Worm (Caenorhabditis elegans): Measurements from ENCODE around the gene Y9C9A.13.

The Y9C9A.13 gene

DNA sequence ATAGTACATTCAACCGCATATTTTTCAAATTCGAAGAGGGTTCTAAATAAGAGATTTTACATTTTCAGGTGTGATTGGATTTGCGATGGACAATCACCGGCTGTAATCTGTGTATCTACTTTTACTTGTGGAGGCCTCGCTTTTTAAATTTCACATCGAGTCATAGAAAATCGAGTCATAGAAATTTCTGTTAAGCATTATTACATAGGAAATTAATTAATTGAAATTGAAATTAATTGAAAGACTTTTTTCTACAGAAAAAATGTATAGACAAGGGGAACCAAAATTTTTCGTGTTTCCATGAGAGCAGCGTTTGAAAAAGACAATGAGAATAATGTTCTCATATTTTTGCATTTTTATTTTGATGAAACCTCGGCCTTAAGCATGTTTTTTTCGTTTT is 14.4 kb upstream of the Y9C9A.13 start, which contains the start of gene clec-176:
clec-176 (plus strand) TSS at position 301 of the 400 bp plus-strand sequence.
- TF ChIP-seq unc-39 (tag; optimal IDR thresholded peaks at IDR 0.05) (no peak), lin-13 (tag; optimal IDR thresholded peaks at IDR 0.05) (no peak), ztf-11 (tag; optimal IDR thresholded peaks at IDR 0.05) (no peak), ceh-43 (GFP tag; optimal IDR thresholded peaks at IDR 0.05) (no peak), bed-3 (GFP tag; optimal IDR thresholded peaks at IDR 0.05) (no peak), cnd-1 (tag; optimal IDR thresholded peaks at IDR 0.05) (no peak), pha-4 (tag; optimal IDR thresholded peaks at IDR 0.05) (no peak), nhr-237 (tag; optimal IDR thresholded peaks at IDR 0.05) (no peak), elt-3 (tag; optimal IDR thresholded peaks at IDR 0.05) (no peak), snpc-4 (tag; optimal IDR thresholded peaks at IDR 0.05) (no peak), hlh-1 (tag; optimal IDR thresholded peaks at IDR 0.05) (no peak), zip-8 (tag; optimal IDR thresholded peaks at IDR 0.05) (no peak), nhr-12 (tag; optimal IDR thresholded peaks at IDR 0.05) (no peak), flh-1 (GFP tag; optimal IDR thresholded peaks at IDR 0.05) (no peak), tbx-8 (GFP tag; optimal IDR thresholded peaks at IDR 0.05) (no peak)

- TF ChIP-seq ham-2 (GFP tag; optimal IDR thresholded peaks at IDR 0.05), result no peak
- TF ChIP-seq lin-13 (tag; optimal IDR thresholded peaks at IDR 0.05), result no peak
- no peak for TF ChIP-seq mls-2 (tag; optimal IDR thresholded peaks at IDR 0.05)
- no peak for TF ChIP-seq ceh-43 (GFP tag; optimal IDR thresholded peaks at IDR 0.05)
- no peak for TF ChIP-seq unc-39 (tag; optimal IDR thresholded peaks at IDR 0.05)
- no peak for TF ChIP-seq hlh-1 (tag; optimal IDR thresholded peaks at IDR 0.05)
- TF ChIP-seq unc-62 (GFP tag; optimal IDR thresholded peaks at IDR 0.05), result no peak
Observed at ce11 chrIV:4982477-4982876, 13.2 kb upstream of the Y9C9A.13 start, which contains the start of gene E03H12.4. Gene E03H12.4 (plus strand): TSS chrIV:4982596.

- no peak for TF ChIP-seq flh-1 (GFP tag; optimal IDR thresholded peaks at IDR 0.05)
Observed at ce11 chrIV:4981027-4981426, 11.7 kb upstream of the Y9C9A.13 start, which contains the start of gene srz-24. Gene srz-24 (minus strand): TSS chrIV:4981127.

ce11 chrIV:4977176-4977693 is 7.9 kb upstream of the Y9C9A.13 start, which contains the start of gene E03H12.5:
Gene E03H12.5 (plus strand): TSS chrIV:4977226.
- TF ChIP-seq lin-13 (tag; optimal IDR thresholded peaks at IDR 0.05) (no peak), ham-2 (GFP tag; optimal IDR thresholded peaks at IDR 0.05) (no peak), unc-62 (GFP tag; optimal IDR thresholded peaks at IDR 0.05) (no peak), ztf-11 (tag; optimal IDR thresholded peaks at IDR 0.05) (no peak), nhr-2 (tag; optimal IDR thresholded peaks at IDR 0.05) (no peak), mls-2 (tag; optimal IDR thresholded peaks at IDR 0.05) (no peak), ceh-39 (tag; optimal IDR thresholded peaks at IDR 0.05) (no peak), lin-32 (GFP tag; optimal IDR thresholded peaks at IDR 0.05) (no peak), bed-3 (GFP tag; optimal IDR thresholded peaks at IDR 0.05) (no peak), zip-8 (tag; optimal IDR thresholded peaks at IDR 0.05) (no peak), hlh-1 (tag; optimal IDR thresholded peaks at IDR 0.05) (no peak), unc-120 (tag; optimal IDR thresholded peaks at IDR 0.05; ENCODE audit: poor library complexity, severe bottlenecking) (no peak), ceh-83 (GFP tag; optimal IDR thresholded peaks at IDR 0.05) (no peak), blmp-1 (tag; optimal IDR thresholded peaks at IDR 0.05) (no peak), nhr-12 (tag; optimal IDR thresholded peaks at IDR 0.05) (no peak), pha-4 (tag; optimal IDR thresholded peaks at IDR 0.05) (no peak), elt-1 (tag; optimal IDR thresholded peaks at IDR 0.05; ENCODE audit: borderline replicate concordance, insufficient read depth) (no peak), ceh-43 (GFP tag; optimal IDR thresholded peaks at IDR 0.05) (no peak), sptf-1 (tag; optimal IDR thresholded peaks at IDR 0.05) (no peak), flh-1 (GFP tag; optimal IDR thresholded peaks at IDR 0.05) (no peak)

ce11 chrIV:4975995-4976394 is 6.7 kb upstream of the Y9C9A.13 start, which contains the start of gene Y9C9A.16:
Gene Y9C9A.16 (minus strand): TSS chrIV:4976125.
- TF ChIP-seq pha-4 (tag; optimal IDR thresholded peaks at IDR 0.05), result no peak
- no peak for TF ChIP-seq tbx-8 (GFP tag; optimal IDR thresholded peaks at IDR 0.05)
- TF ChIP-seq ceh-43 (GFP tag; optimal IDR thresholded peaks at IDR 0.05), result no peak

- TF ChIP-seq nhr-2 (tag; optimal IDR thresholded peaks at IDR 0.05) (no peak), lin-13 (tag; optimal IDR thresholded peaks at IDR 0.05) (no peak), lin-32 (GFP tag; optimal IDR thresholded peaks at IDR 0.05) (no peak), nhr-12 (tag; optimal IDR thresholded peaks at IDR 0.05) (no peak), mls-2 (tag; optimal IDR thresholded peaks at IDR 0.05) (no peak), ham-2 (GFP tag; optimal IDR thresholded peaks at IDR 0.05) (no peak), mep-1 (tag; optimal IDR thresholded peaks at IDR 0.05) (no peak), sptf-1 (tag; optimal IDR thresholded peaks at IDR 0.05) (no peak), tbx-8 (GFP tag; optimal IDR thresholded peaks at IDR 0.05) (no peak), nhr-28 (tag; optimal IDR thresholded peaks at IDR 0.05) (no peak), unc-39 (tag; optimal IDR thresholded peaks at IDR 0.05) (no peak), ceh-43 (GFP tag; optimal IDR thresholded peaks at IDR 0.05) (no peak), pha-4 (tag; optimal IDR thresholded peaks at IDR 0.05) (no peak), zip-8 (tag; optimal IDR thresholded peaks at IDR 0.05) (no peak), unc-62 (GFP tag; optimal IDR thresholded peaks at IDR 0.05) (no peak), cnd-1 (tag; optimal IDR thresholded peaks at IDR 0.05) (no peak), snpc-4 (tag; optimal IDR thresholded peaks at IDR 0.05) (no peak), elt-3 (tag; optimal IDR thresholded peaks at IDR 0.05) (no peak)
Observed at ce11 chrIV:4963834-4964233, 5.5 kb downstream of the Y9C9A.13 start, which contains the start of gene txt-3. Gene txt-3 (plus strand): TSS chrIV:4963958.
